Worm (Caenorhabditis elegans) whole organism, L2 larva: Measurements from ENCODE around the gene Y65A5A.2.

Source experiments
- lin-39 ChIP-seq: fragments of 150-350 bp; optimal IDR thresholded peaks from 2 replicates; lab custom pipeline; 2014; ENCODE audit warnings: missing biosample characterization, missing genetic modification reagents, missing genetic modification characterization
- lsy-2 ChIP-seq, 2 experiments: fragments of 150-350 bp in 1 of 2; sonication (generic microtip) in 1 of 2; optimal IDR thresholded peaks; 2 replicates each; lab custom pipeline; 2014 to 2017; ENCODE audit warnings: missing biosample characterization in 2 of 2, missing genetic modification characterization in 2 of 2

DNA sequence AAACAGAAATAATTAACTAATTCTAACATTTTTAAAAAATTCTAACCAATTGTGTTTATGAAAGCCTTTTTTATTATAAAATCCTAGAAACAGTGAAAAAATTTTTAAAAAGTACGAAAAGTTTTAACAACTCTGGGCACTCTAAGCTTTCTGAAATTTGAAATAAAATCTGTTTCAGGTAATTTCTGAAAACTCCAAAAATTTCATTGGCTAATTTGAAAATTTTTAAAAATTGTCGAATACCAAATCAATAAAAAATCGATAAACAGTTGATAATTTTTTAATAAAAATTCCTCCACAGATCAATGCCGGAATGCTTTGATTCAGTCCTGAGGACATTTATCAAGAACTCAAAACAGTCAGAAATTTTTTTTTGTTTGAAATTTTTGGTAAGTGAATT is 18.2 kb upstream of the Y65A5A.2 start, which contains the start of gene Y65A5A.24:
- TF ChIP-seq lsy-2 (tag; optimal IDR thresholded peaks at IDR 0.05; lab: Kevin White, UChicago): no peak
- no peak for TF ChIP-seq lin-39
